Worm (Caenorhabditis elegans) whole organism, L2 larva: ENCODE measurements around the gene tbx-34.

ENCODE experiments used
- C34F6.9 ChIP-seq: fragments of 150-350 bp; optimal IDR thresholded peaks from 2 replicates; lab custom pipeline; 2014; ENCODE audit warnings: missing biosample characterization, missing genetic modification characterization
- F13H6.1 ChIP-seq: sonication (generic microtip); optimal IDR thresholded peaks from 2 replicates; lab custom pipeline; 2016; ENCODE audit warnings: missing genetic modification characterization, missing compliant biosample characterization
- R02D3.7 ChIP-seq: fragments of 150-350 bp; optimal IDR thresholded peaks from 2 replicates; lab custom pipeline; 2014; ENCODE audit warnings: missing biosample characterization, missing genetic modification characterization
- ZK546.5 ChIP-seq: sonication (generic microtip); optimal IDR thresholded peaks from 2 replicates; lab custom pipeline; 2017; ENCODE audit warnings: missing biosample characterization, missing genetic modification characterization
- alr-1 ChIP-seq: fragments of 150-350 bp; optimal IDR thresholded peaks from 2 replicates; lab custom pipeline; 2014; ENCODE audit warnings: missing biosample characterization, missing genetic modification characterization
- aly-2 ChIP-seq: fragments of 150-350 bp; optimal IDR thresholded peaks from 2 replicates; lab custom pipeline; 2014; ENCODE audit warnings: missing biosample characterization, missing genetic modification characterization
- blmp-1 ChIP-seq: sonication (generic microtip); optimal IDR thresholded peaks from 2 replicates; lab custom pipeline; 2017; ENCODE audit warnings: missing genetic modification characterization, mild to moderate bottlenecking, missing compliant biosample characterization, antibody characterized with exemption, moderate library complexity; ENCODE audit not compliant: insufficient read depth
- ceh-16 ChIP-seq: fragments of 150-350 bp; optimal IDR thresholded peaks from 2 replicates; lab custom pipeline; 2014; ENCODE audit warnings: missing biosample characterization, missing genetic modification characterization
- ceh-82 ChIP-seq: fragments of 150-350 bp; optimal IDR thresholded peaks from 2 replicates; lab custom pipeline; 2014; ENCODE audit warnings: missing biosample characterization, missing genetic modification characterization
- crh-2 ChIP-seq: sonication (generic microtip); optimal IDR thresholded peaks from 2 replicates; lab custom pipeline; 2017; ENCODE audit warnings: missing biosample characterization, missing genetic modification characterization
- dmd-4 ChIP-seq: sonication (generic microtip); optimal IDR thresholded peaks from 2 replicates; lab custom pipeline; 2017; ENCODE audit warnings: missing biosample characterization, missing genetic modification characterization
- egl-27 ChIP-seq: sonication (generic microtip); optimal IDR thresholded peaks from 3 replicates; lab custom pipeline; 2017; ENCODE audit warnings: missing biosample characterization, missing genetic modification reagents, missing genetic modification characterization
- elt-3 ChIP-seq: sonication (generic microtip); optimal IDR thresholded peaks from 2 replicates; lab custom pipeline; 2017; ENCODE audit warnings: missing biosample characterization, missing genetic modification characterization
- fos-1 ChIP-seq: fragments of 150-350 bp; optimal IDR thresholded peaks from 2 replicates; lab custom pipeline; 2014; ENCODE audit warnings: missing biosample characterization, missing genetic modification characterization
- lin-11 ChIP-seq: fragments of 150-350 bp; sonication (generic microtip); optimal IDR thresholded peaks from 2 replicates; lab custom pipeline; 2014; ENCODE audit warnings: missing biosample characterization, missing genetic modification characterization, inconsistent platforms, mixed read lengths
- lin-13 ChIP-seq: fragments of 150-350 bp; optimal IDR thresholded peaks from 2 replicates; lab custom pipeline; 2014; ENCODE audit warnings: missing biosample characterization, missing genetic modification reagents, missing genetic modification characterization
- lin-39 ChIP-seq: fragments of 150-350 bp; optimal IDR thresholded peaks from 2 replicates; lab custom pipeline; 2014; ENCODE audit warnings: missing biosample characterization, missing genetic modification reagents, missing genetic modification characterization
- lsy-2 ChIP-seq, 2 experiments: fragments of 150-350 bp in 1 of 2; sonication (generic microtip) in 1 of 2; optimal IDR thresholded peaks; 2 replicates each; lab custom pipeline; 2014 to 2017; ENCODE audit warnings: missing biosample characterization in 2 of 2, missing genetic modification characterization in 2 of 2
- mab-5 ChIP-seq: fragments of 150-350 bp; optimal IDR thresholded peaks from 2 replicates; lab custom pipeline; 2014; ENCODE audit warnings: missing biosample characterization, missing genetic modification characterization
- mdl-1 ChIP-seq, 2 experiments: fragments of 150-350 bp in 1 of 2; sonication (generic microtip) in 1 of 2; optimal IDR thresholded peaks; 2 replicates each; lab custom pipeline; 2017; ENCODE audit warnings: missing biosample characterization in 2 of 2, missing genetic modification characterization in 2 of 2
- nhr-11 ChIP-seq: fragments of 150-350 bp; optimal IDR thresholded peaks from 2 replicates; lab custom pipeline; 2014; ENCODE audit warnings: missing biosample characterization, missing genetic modification characterization
- nhr-12 ChIP-seq: fragments of 150-350 bp; optimal IDR thresholded peaks from 2 replicates; lab custom pipeline; 2014; ENCODE audit warnings: missing biosample characterization, missing genetic modification characterization
- nhr-21 ChIP-seq: fragments of 150-350 bp; optimal IDR thresholded peaks from 2 replicates; lab custom pipeline; 2014; ENCODE audit warnings: missing biosample characterization, missing genetic modification characterization
- nhr-23 ChIP-seq: fragments of 150-350 bp; optimal IDR thresholded peaks from 2 replicates; lab custom pipeline; 2014; ENCODE audit warnings: missing biosample characterization, missing genetic modification reagents, missing genetic modification characterization
- nhr-237 ChIP-seq: fragments of 150-350 bp; optimal IDR thresholded peaks from 2 replicates; lab custom pipeline; 2014; ENCODE audit warnings: missing biosample characterization, missing genetic modification characterization
- nhr-25 ChIP-seq: fragments of 150-350 bp; sonication (generic microtip); optimal IDR thresholded peaks from 3 replicates; lab custom pipeline; 2014; ENCODE audit warnings: missing biosample characterization, missing genetic modification characterization
- nhr-6 ChIP-seq: fragments of 150-350 bp; optimal IDR thresholded peaks from 2 replicates; lab custom pipeline; 2014; ENCODE audit warnings: missing biosample characterization, missing genetic modification characterization
- nhr-77 ChIP-seq: fragments of 150-350 bp; optimal IDR thresholded peaks from 2 replicates; lab custom pipeline; 2014; ENCODE audit warnings: missing biosample characterization, missing genetic modification characterization
- sma-3 ChIP-seq: sonication (generic microtip); optimal IDR thresholded peaks from 2 replicates; lab custom pipeline; 2016; ENCODE audit warnings: missing genetic modification reagents, missing genetic modification characterization, missing compliant biosample characterization
- sma-9 ChIP-seq, 2 experiments: fragments of 150-350 bp in 1 of 2; sonication (generic microtip) in 1 of 2; optimal IDR thresholded peaks; 2 replicates each; lab custom pipeline; 2014 to 2016; ENCODE audit warnings: missing genetic modification characterization in 2 of 2, mild to moderate bottlenecking in 1 of 2, missing biosample characterization in 1 of 2, missing compliant biosample characterization in 1 of 2, missing genetic modification reagents in 1 of 2, moderate library complexity in 1 of 2
- unc-55 ChIP-seq: fragments of 150-350 bp; sonication (generic microtip); optimal IDR thresholded peaks from 3 replicates; lab custom pipeline; 2014; ENCODE audit warnings: missing biosample characterization, missing genetic modification reagents, missing genetic modification characterization
- unc-62 ChIP-seq: fragments of 150-350 bp; optimal IDR thresholded peaks from 2 replicates; lab custom pipeline; 2014; ENCODE audit warnings: missing biosample characterization, missing genetic modification reagents, missing genetic modification characterization
- zag-1 ChIP-seq: fragments of 150-350 bp; optimal IDR thresholded peaks from 2 replicates; lab custom pipeline; 2014; ENCODE audit warnings: missing biosample characterization, missing genetic modification characterization
- ztf-11 ChIP-seq: sonication (generic microtip); optimal IDR thresholded peaks from 2 replicates; lab custom pipeline; 2017; ENCODE audit warnings: missing biosample characterization, missing genetic modification characterization
- ztf-4 ChIP-seq: fragments of 150-350 bp; optimal IDR thresholded peaks from 2 replicates; lab custom pipeline; 2014; ENCODE audit warnings: missing biosample characterization, missing genetic modification characterization

Gene tbx-34

DNA sequence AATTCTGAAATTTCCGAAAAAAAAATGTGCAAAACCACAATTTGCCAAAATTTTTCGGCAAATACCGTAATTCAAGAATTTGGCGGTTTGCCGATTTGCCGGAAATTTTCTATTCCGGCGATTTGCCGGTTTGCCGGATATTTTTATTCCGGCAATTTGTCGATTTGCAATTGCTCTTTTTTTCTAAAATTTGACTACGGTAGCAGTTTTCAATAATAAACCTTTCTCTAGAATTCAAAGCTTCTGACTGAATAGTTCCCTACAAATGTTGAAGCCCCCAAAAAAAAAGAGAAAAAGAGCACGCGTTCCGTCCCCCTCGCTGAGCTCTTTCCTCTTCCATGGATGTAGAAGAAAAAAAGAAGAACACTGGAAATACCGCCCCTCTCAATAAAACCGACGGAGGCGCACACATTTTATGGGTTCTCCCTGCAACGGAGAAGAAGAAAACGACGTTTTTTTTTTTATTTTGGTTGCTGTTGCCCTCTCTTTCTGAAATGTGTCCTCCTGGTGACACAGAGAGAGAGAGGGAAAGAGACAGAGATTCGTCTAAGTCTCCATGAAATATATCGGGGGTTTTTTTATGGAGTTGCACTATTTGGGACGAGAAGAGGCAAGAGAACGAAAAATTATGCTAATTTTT, 17.1 kb downstream of the tbx-34 start:
- TF ChIP-seq lsy-2 (tag; optimal IDR thresholded peaks at IDR 0.05; lab: Kevin White, UChicago) (peak in 1 of 2 experiments; percentile 37), nhr-23 (tag; lab: Kevin White, UChicago) (no peak), C34F6.9 (tag; lab: Kevin White, UChicago) (peak; percentile 7), ztf-11 (tag; lab: Kevin White, UChicago) (no peak), nhr-237 (tag; lab: Kevin White, UChicago) (no peak), mdl-1 (tag; optimal IDR thresholded peaks at IDR 0.05; lab: Kevin White, UChicago) (no peak), nhr-11 (tag; lab: Kevin White, UChicago) (no peak), nhr-21 (tag; lab: Kevin White, UChicago) (no peak), sma-9 (GFP tag; optimal IDR thresholded peaks at IDR 0.05; lab: Kevin White, UChicago) (peak; percentile 7), sma-9 (tag; optimal IDR thresholded peaks at IDR 0.05; lab: Kevin White, UChicago) (no peak), nhr-77 (tag; lab: Kevin White, UChicago) (no peak), ceh-16 (no peak), alr-1 (tag; lab: Kevin White, UChicago) (no peak), zag-1 (tag; lab: Kevin White, UChicago) (peak; percentile 11), sma-3 (GFP tag; lab: Kevin White, UChicago) (no peak), R02D3.7 (tag; lab: Kevin White, UChicago) (no peak)

DNA sequence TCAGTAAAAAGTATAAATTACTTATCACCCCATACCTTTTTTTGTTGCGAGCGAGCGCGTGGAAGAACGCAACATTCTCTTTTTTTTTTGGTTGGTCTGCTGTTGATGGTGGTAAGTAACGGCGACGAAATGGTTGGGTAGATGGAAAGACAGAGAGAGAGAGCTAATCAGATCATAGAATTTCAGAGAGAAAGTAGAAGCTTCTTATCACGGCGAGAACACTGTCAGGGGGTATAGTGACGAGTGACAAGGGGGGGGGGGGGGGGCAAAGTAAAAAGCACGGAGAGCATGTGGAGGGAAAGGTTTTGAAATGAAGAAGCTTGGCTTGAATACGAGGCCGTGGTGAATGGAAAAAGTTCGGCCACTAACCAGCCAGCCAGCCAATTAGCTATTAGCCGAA, 20.7 kb downstream of the tbx-34 start:
- TF ChIP-seq F13H6.1 (tag; lab: Kevin White, UChicago) (no peak), fos-1 (tag; lab: Kevin White, UChicago) (peak; percentile 20)

DNA sequence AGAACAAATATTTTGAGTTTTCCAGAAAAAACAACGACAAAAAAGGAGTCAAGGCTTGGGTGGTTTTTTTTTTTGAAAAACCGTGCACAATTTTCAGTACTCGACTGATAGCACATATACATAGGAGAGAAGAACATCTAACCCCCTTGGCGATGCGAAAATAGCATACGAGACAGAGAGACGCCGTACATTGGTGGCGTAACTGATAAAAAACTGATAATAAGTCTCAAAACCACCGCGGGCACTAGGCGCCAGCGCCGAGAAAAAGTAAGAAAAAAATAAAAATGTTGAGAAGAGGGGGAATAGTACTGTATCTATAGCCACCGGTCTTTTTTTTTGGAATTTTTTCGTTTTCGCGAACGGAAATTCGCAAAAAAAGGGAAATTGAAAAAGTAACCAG, 22.5 kb downstream of the tbx-34 start:
- no peak for TF ChIP-seq lin-11 (tag; lab: Kevin White, UChicago)
- TF ChIP-seq ztf-11 (tag; lab: Kevin White, UChicago), result no peak
- TF ChIP-seq sma-9 (GFP tag; optimal IDR thresholded peaks at IDR 0.05; lab: Kevin White, UChicago), result peak; percentile 12
- TF ChIP-seq sma-9 (tag; optimal IDR thresholded peaks at IDR 0.05; lab: Kevin White, UChicago), result no peak

ce11 chrIII:11195140-11195539, 22.9 kb downstream of the tbx-34 start, which contains the start of gene tra-1:
Gene tra-1, minus strand, starts transcription at chrIII:11195201.
- TF ChIP-seq ztf-11 (tag; lab: Kevin White, UChicago) (no peak), fos-1 (tag; lab: Kevin White, UChicago) (no peak), nhr-6 (no peak), lin-13 (GFP tag; lab: Kevin White, UChicago) (no peak), ceh-82 (no peak), mab-5 (tag; lab: Kevin White, UChicago) (no peak), lin-11 (tag; lab: Kevin White, UChicago) (no peak), nhr-237 (tag; lab: Kevin White, UChicago) (no peak), crh-2 (tag; lab: Kevin White, UChicago) (no peak), ceh-16 (no peak), elt-3 (no peak)

ce11 chrIII:11194123-11194522, 23.9 kb downstream of the tbx-34 start:
- no peak for TF ChIP-seq ZK546.5 (tag; lab: Kevin White, UChicago)
- no peak for TF ChIP-seq egl-27 (tag; lab: Kevin White, UChicago)
- TF ChIP-seq blmp-1 (tag; lab: Kevin White, UChicago), result no peak
- no peak for TF ChIP-seq nhr-12 (tag; lab: Kevin White, UChicago)
- no peak for TF ChIP-seq unc-62
- no peak for TF ChIP-seq ztf-4 (tag; lab: Kevin White, UChicago)
- TF ChIP-seq lin-39 (tag; lab: Kevin White, UChicago), result no peak
- no peak for TF ChIP-seq F13H6.1 (tag; lab: Kevin White, UChicago)
- TF ChIP-seq nhr-23 (tag; lab: Kevin White, UChicago), result no peak
- no peak for TF ChIP-seq mab-5 (tag; lab: Kevin White, UChicago)
- TF ChIP-seq aly-2, result no peak
- no peak for TF ChIP-seq crh-2 (tag; lab: Kevin White, UChicago)
- TF ChIP-seq elt-3, result no peak
- no peak for TF ChIP-seq nhr-11 (tag; lab: Kevin White, UChicago)
- TF ChIP-seq nhr-6, result no peak
- no peak for TF ChIP-seq dmd-4 (tag; lab: Kevin White, UChicago)
- TF ChIP-seq unc-55, result no peak
- no peak for TF ChIP-seq nhr-25
